Worm (Caenorhabditis elegans) whole organism, early embryonic: ENCODE measurements around the gene F14D7.18.

ENCODE experiments used
- B0310.2 ChIP-seq: sonication (generic microtip); optimal IDR thresholded peaks from 2 replicates; lab custom pipeline; 2016; ENCODE audit warnings: mild to moderate bottlenecking, missing genetic modification characterization, missing compliant biosample characterization
- F13C5.2 ChIP-seq: sonication (generic microtip); optimal IDR thresholded peaks from 2 replicates; lab custom pipeline; 2017; ENCODE audit warnings: mild to moderate bottlenecking, missing genetic modification characterization, inconsistent platforms, missing compliant biosample characterization
- aly-1 ChIP-seq: sonication (generic microtip); optimal IDR thresholded peaks from 2 replicates; lab custom pipeline; 2016; ENCODE audit warnings: missing genetic modification characterization, missing compliant biosample characterization
- ama-1 ChIP-seq: fragments of 150-350 bp; optimal IDR thresholded peaks from 2 replicates; lab custom pipeline; 2014
- ceh-13 ChIP-seq: fragments of 200-800 bp; sonication (Bioruptor generic); optimal IDR thresholded peaks from 2 replicates; lab custom pipeline; 2018; ENCODE audit warnings: mild to moderate bottlenecking, missing genetic modification characterization, missing compliant biosample characterization
- ceh-36 ChIP-seq: sonication (generic microtip); optimal IDR thresholded peaks from 2 replicates; lab custom pipeline; 2016; ENCODE audit warnings: missing genetic modification characterization, inconsistent platforms, missing compliant biosample characterization
- ets-7 ChIP-seq: sonication (generic microtip); optimal IDR thresholded peaks from 2 replicates; lab custom pipeline; 2016; ENCODE audit warnings: missing genotype, missing genetic modification characterization, missing compliant biosample characterization
- flt-1 ChIP-seq: fragments of 200-800 bp; sonication (Bioruptor generic); IDR thresholded peaks from 2 replicates; pipeline ENCODE4 v1.3.6; 2022; ENCODE audit warnings: missing genetic modification characterization, missing compliant biosample characterization
- hmbx-1 ChIP-seq: sonication (generic microtip); optimal IDR thresholded peaks from 2 replicates; lab custom pipeline; 2016; ENCODE audit warnings: mild to moderate bottlenecking, missing genetic modification characterization, missing compliant biosample characterization
- hmg-4 ChIP-seq: fragments of 200-800 bp; sonication (Bioruptor generic); optimal IDR thresholded peaks from 2 replicates; lab custom pipeline; 2018; ENCODE audit warnings: mild to moderate bottlenecking, missing genetic modification characterization, missing compliant biosample characterization
- hnd-1 ChIP-seq: sonication (generic microtip); optimal IDR thresholded peaks from 2 replicates; lab custom pipeline; 2016; ENCODE audit warnings: missing genetic modification characterization, missing compliant biosample characterization
- pes-1 ChIP-seq: fragments of 200-800 bp; sonication (Bioruptor generic); IDR thresholded peaks from 2 replicates; pipeline ENCODE4 v1.3.6; 2022; ENCODE audit warnings: missing genetic modification reagents, missing genetic modification characterization, missing compliant biosample characterization
- scrt-1 ChIP-seq: fragments of 200-800 bp; sonication (Bioruptor generic); IDR thresholded peaks from 2 replicates; pipeline ENCODE4 v1.3.6; 2022; ENCODE audit warnings: missing genetic modification characterization, missing compliant biosample characterization
- sea-1 ChIP-seq: fragments of 200-800 bp; sonication (Bioruptor generic); conservative IDR thresholded peaks from 2 replicates; pipeline ENCODE4 v1.3.6; 2022; ENCODE audit warnings: missing genetic modification characterization, missing compliant biosample characterization
- tbx-11 ChIP-seq: fragments of 200-800 bp; sonication (Bioruptor generic); IDR thresholded peaks from 2 replicates; pipeline ENCODE4 v1.3.6; 2022; ENCODE audit warnings: missing genetic modification characterization, missing compliant biosample characterization
- tbx-37 ChIP-seq: fragments of 200-800 bp; sonication (Bioruptor generic); conservative IDR thresholded peaks from 2 replicates; pipeline ENCODE4 v1.3.6; 2022; ENCODE audit warnings: missing genetic modification reagents, missing genetic modification characterization, missing compliant biosample characterization
- tra-4 ChIP-seq: sonication (generic microtip); optimal IDR thresholded peaks from 2 replicates; lab custom pipeline; 2017; ENCODE audit warnings: missing genetic modification characterization, missing compliant biosample characterization

The F14D7.18 gene

ce11 chrV:14299569-14300064 lies 9.1 kb upstream of the F14D7.18 start, which contains the start of the genes spig-3 and F14D7.12:
TSS of gene spig-3 (minus strand) at chrV:14299669.
TSS of gene F14D7.12 (plus strand) at chrV:14300014.
- TF ChIP-seq B0310.2 (tag; lab: Kevin White, UChicago), result no peak
- no peak for TF ChIP-seq ceh-36 (tag; lab: Kevin White, UChicago)
- no peak for TF ChIP-seq sea-1 (GFP tag; lab: Robert Waterston, UW)
- no peak for TF ChIP-seq ets-7 (tag; lab: Kevin White, UChicago)
- no peak for TF ChIP-seq tbx-11 (GFP tag; lab: Robert Waterston, UW)
- no peak for TF ChIP-seq flt-1 (GFP tag; lab: Robert Waterston, UW)
- TF ChIP-seq aly-1 (tag; lab: Kevin White, UChicago), result no peak
- no peak for TF ChIP-seq hnd-1 (tag; lab: Kevin White, UChicago)

ce11 chrV:14296499-14296898 lies 6.0 kb upstream of the F14D7.18 start, which contains the start of gene F14D7.3:
TSS of gene F14D7.3 (plus strand) at chrV:14296799.
- TF ChIP-seq aly-1 (tag; lab: Kevin White, UChicago) (no peak), ets-7 (tag; lab: Kevin White, UChicago) (no peak), hmg-4 (GFP tag; lab: Kevin White, UChicago) (no peak), scrt-1 (GFP tag; lab: Robert Waterston, UW) (no peak), ceh-13 (GFP tag; lab: Kevin White, UChicago) (no peak), ceh-36 (tag; lab: Kevin White, UChicago) (no peak), hnd-1 (tag; lab: Kevin White, UChicago) (no peak), F13C5.2 (tag; lab: Kevin White, UChicago) (no peak), hmbx-1 (tag; lab: Kevin White, UChicago) (no peak), tbx-11 (GFP tag; lab: Robert Waterston, UW) (no peak), B0310.2 (tag; lab: Kevin White, UChicago) (no peak), pes-1 (GFP tag; lab: Robert Waterston, UW) (no peak), tbx-37 (no peak), ama-1 (lab: Kevin White, UChicago) (no peak), flt-1 (GFP tag; lab: Robert Waterston, UW) (no peak), sea-1 (GFP tag; lab: Robert Waterston, UW) (no peak), tra-4 (tag; lab: Kevin White, UChicago) (no peak)

DNA sequence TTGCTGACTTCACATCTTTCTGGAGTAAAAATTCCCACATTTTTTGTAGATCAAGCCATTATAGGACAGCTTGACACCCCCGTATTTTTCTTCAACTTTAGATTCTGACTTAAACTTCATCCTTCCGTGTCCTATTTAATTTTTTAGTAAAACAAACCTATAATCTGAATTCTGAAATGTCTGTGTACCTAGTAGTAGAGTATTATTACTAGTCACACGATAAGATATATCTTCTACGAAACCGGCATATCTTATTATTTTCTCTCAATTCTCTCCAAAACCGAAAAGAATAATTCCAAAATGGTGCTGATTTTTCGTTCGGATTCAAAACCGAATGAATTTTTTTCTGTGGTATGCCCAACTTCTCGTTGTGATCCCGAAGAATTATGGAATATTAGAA lies 3.9 kb upstream of the F14D7.18 start, which contains the start of gene F14D7.9:
F14D7.9 (plus strand) TSS at position 301 of the 400 bp plus-strand sequence.
- TF ChIP-seq tra-4 (tag; lab: Kevin White, UChicago), result no peak

DNA sequence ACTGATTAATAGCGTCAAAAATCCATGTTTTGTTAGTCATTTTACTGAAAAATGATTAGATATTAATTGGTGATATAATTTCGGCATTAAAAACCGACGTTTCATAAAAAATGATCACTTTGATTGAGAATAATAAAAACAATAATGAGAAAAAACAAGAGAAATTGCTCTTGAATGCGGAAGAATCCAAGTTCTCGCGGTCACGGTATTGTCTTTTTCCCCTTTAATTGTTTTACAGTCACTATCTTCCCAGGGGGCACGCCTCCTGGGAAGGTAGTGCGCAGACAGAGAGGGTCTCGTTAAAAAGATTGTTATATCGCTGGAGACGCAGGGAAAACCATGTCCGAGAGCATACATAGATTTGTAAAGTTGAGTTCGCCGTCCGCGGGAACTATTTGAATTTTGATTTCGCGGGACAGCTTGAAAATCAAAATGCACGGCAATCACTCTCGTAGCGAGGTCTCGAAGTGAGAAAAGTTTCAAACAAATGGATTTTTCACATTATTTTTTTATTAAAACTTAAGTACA lies 3.2 kb upstream of the F14D7.18 start, which contains the start of gene F14D7.2:
F14D7.2 (minus strand) TSS at position 51 of the 528 bp plus-strand sequence.
- no peak for TF ChIP-seq sea-1 (GFP tag; lab: Robert Waterston, UW)
- no peak for TF ChIP-seq F13C5.2 (tag; lab: Kevin White, UChicago)
- no peak for TF ChIP-seq ama-1 (lab: Kevin White, UChicago)
- TF ChIP-seq hmbx-1 (tag; lab: Kevin White, UChicago), result no peak

DNA sequence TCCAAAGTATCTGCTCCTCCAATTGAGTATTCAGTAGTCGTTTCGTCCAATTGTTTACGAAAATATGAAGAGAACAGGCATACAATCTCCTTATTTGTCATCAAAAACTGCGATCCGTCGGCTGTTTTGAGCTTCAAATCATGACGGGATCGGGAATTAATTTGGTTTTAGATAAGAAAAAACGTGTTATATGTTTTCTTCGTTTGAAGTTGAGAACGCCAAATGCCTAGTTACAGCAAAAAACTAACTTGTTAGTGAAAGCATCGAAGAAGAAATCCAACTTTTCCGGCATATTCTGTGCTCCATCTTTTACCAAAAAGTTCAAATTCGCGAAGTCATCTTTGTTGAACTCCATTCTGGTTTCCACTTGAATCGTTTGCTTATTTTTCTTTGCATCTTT lies 1.2 kb downstream of the F14D7.18 start, which contains the start of gene F14D7.1:
F14D7.1 (minus strand) TSS at position 101 of the 400 bp plus-strand sequence.
- TF ChIP-seq ceh-13 (GFP tag; lab: Kevin White, UChicago), result no peak
- TF ChIP-seq ama-1 (lab: Kevin White, UChicago), result no peak
- TF ChIP-seq hmg-4 (GFP tag; lab: Kevin White, UChicago), result no peak
- TF ChIP-seq B0310.2 (tag; lab: Kevin White, UChicago), result no peak
- TF ChIP-seq ceh-36 (tag; lab: Kevin White, UChicago), result no peak
- no peak for TF ChIP-seq pes-1 (GFP tag; lab: Robert Waterston, UW)
- TF ChIP-seq tbx-11 (GFP tag; lab: Robert Waterston, UW), result no peak
- no peak for TF ChIP-seq scrt-1 (GFP tag; lab: Robert Waterston, UW)

DNA sequence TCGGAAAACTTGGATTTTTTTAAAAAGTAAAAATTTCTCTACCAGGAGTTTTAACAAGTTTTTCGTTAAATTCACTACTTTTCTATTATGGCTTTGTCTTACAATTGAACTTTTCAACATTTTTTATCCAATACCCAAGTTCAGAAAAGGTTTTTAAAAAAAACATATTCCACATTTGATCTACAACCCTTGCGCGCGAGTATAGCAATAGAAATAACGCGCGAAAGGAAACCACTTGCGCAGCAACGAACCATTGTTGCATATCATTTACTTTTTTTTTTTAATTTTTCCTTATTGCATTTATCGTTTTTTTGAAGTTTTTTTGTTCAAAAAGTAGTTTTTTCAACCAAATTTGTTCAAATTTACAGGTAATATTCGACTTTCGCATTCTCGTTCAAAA lies 4.7 kb downstream of the F14D7.18 start, which contains the start of gene F40G12.11:
F40G12.11 (plus strand) TSS at position 369 of the 400 bp plus-strand sequence.
- TF ChIP-seq ceh-13 (GFP tag; lab: Kevin White, UChicago), result no peak
- no peak for TF ChIP-seq tra-4 (tag; lab: Kevin White, UChicago)
- TF ChIP-seq B0310.2 (tag; lab: Kevin White, UChicago), result no peak
- TF ChIP-seq hnd-1 (tag; lab: Kevin White, UChicago), result no peak
- no peak for TF ChIP-seq ama-1 (lab: Kevin White, UChicago)
- TF ChIP-seq scrt-1 (GFP tag; lab: Robert Waterston, UW), result no peak
- TF ChIP-seq tbx-11 (GFP tag; lab: Robert Waterston, UW), result no peak
- TF ChIP-seq tbx-37, result no peak
- no peak for TF ChIP-seq F13C5.2 (tag; lab: Kevin White, UChicago)
- no peak for TF ChIP-seq ets-7 (tag; lab: Kevin White, UChicago)

- TF ChIP-seq F13C5.2 (tag; lab: Kevin White, UChicago), result no peak
- no peak for TF ChIP-seq tbx-11 (GFP tag; lab: Robert Waterston, UW)
- TF ChIP-seq aly-1 (tag; lab: Kevin White, UChicago), result no peak
- no peak for TF ChIP-seq ceh-36 (tag; lab: Kevin White, UChicago)
- TF ChIP-seq ets-7 (tag; lab: Kevin White, UChicago), result no peak
- no peak for TF ChIP-seq ceh-13 (GFP tag; lab: Kevin White, UChicago)
- no peak for TF ChIP-seq tbx-37
- no peak for TF ChIP-seq hmg-4 (GFP tag; lab: Kevin White, UChicago)
- TF ChIP-seq B0310.2 (tag; lab: Kevin White, UChicago), result no peak
- no peak for TF ChIP-seq tra-4 (tag; lab: Kevin White, UChicago)
- TF ChIP-seq hmbx-1 (tag; lab: Kevin White, UChicago), result no peak
- no peak for TF ChIP-seq ama-1 (lab: Kevin White, UChicago)
- TF ChIP-seq sea-1 (GFP tag; lab: Robert Waterston, UW), result no peak
- TF ChIP-seq pes-1 (GFP tag; lab: Robert Waterston, UW), result no peak
- TF ChIP-seq hnd-1 (tag; lab: Kevin White, UChicago), result no peak
- no peak for TF ChIP-seq scrt-1 (GFP tag; lab: Robert Waterston, UW)
Observed at ce11 chrV:14283241-14283640, 7.3 kb downstream of the F14D7.18 start, which contains the start of gene F40G12.10. TSS of gene F40G12.10 (plus strand) at chrV:14283541.
